Fruit fly (Drosophila melanogaster) whole organism, prepupa: Measurements from ENCODE around the gene CG4161.

ENCODE experiments used
- CG10669 ChIP-seq: fragments of 200-800 bp; sonication (Bioruptor generic); optimal IDR thresholded peaks from 3 replicates; lab custom pipeline; 2018; ENCODE audit warnings: missing biosample characterization, mild to moderate bottlenecking, missing genetic modification characterization, moderate library complexity
- CG32006 ChIP-seq: fragments of 200-800 bp; sonication (Bioruptor generic); optimal IDR thresholded peaks from 3 replicates; lab custom pipeline; 2017; ENCODE audit warnings: missing biosample characterization, mild to moderate bottlenecking, missing genetic modification characterization
- CG3919 ChIP-seq: fragments of 200-800 bp; sonication (Bioruptor generic); optimal IDR thresholded peaks from 3 replicates; lab custom pipeline; 2016; ENCODE audit warnings: missing biosample characterization, missing genetic modification characterization
- CG4318 ChIP-seq: fragments of 200-800 bp; sonication (Bioruptor generic); optimal IDR thresholded peaks from 3 replicates; lab custom pipeline; 2017; ENCODE audit warnings: missing biosample characterization, mild to moderate bottlenecking, missing genetic modification characterization
- CG6792 ChIP-seq: fragments of 200-800 bp; sonication (Bioruptor generic); optimal IDR thresholded peaks from 3 replicates; lab custom pipeline; 2016; ENCODE audit warnings: missing biosample characterization, missing genetic modification characterization
- CG8319 ChIP-seq: fragments of 200-800 bp; sonication (Bioruptor generic); optimal IDR thresholded peaks from 3 replicates; lab custom pipeline; 2016; ENCODE audit warnings: missing biosample characterization, missing genetic modification characterization
- CG8632 ChIP-seq: fragments of 200-800 bp; sonication (Bioruptor generic); optimal IDR thresholded peaks from 3 replicates; lab custom pipeline; 2016; ENCODE audit warnings: missing biosample characterization, missing genetic modification characterization
- Ets21C ChIP-seq: fragments of 200-800 bp; sonication (Bioruptor generic); optimal IDR thresholded peaks from 3 replicates; lab custom pipeline; 2016; ENCODE audit warnings: missing biosample characterization, missing genetic modification characterization
- Gug ChIP-seq: fragments of 200-800 bp; sonication (Bioruptor generic); IDR thresholded peaks from 2 replicates; pipeline ENCODE4 v1.3.6; 2022; ENCODE audit warnings: missing biosample characterization, missing genetic modification characterization
- Hr4 ChIP-seq: fragments of 200-800 bp; sonication (Bioruptor generic); optimal IDR thresholded peaks from 3 replicates; lab custom pipeline; 2016; ENCODE audit warnings: missing biosample characterization, missing genetic modification characterization
- Met ChIP-seq: fragments of 200-800 bp; sonication (Bioruptor generic); optimal IDR thresholded peaks from 3 replicates; lab custom pipeline; 2016; ENCODE audit warnings: missing biosample characterization, missing genetic modification characterization
- Sox14 ChIP-seq: fragments of 200-800 bp; sonication (Bioruptor generic); optimal IDR thresholded peaks from 3 replicates; lab custom pipeline; 2016; ENCODE audit warnings: missing biosample characterization, missing genetic modification characterization
- Sox15 ChIP-seq: fragments of 200-800 bp; sonication (Bioruptor generic); optimal IDR thresholded peaks from 3 replicates; lab custom pipeline; 2016; ENCODE audit warnings: missing biosample characterization, missing genetic modification characterization
- dac ChIP-seq: fragments of 200-800 bp; sonication (Bioruptor generic); optimal IDR thresholded peaks from 2 replicates; lab custom pipeline; 2017; ENCODE audit warnings: missing biosample characterization, mild to moderate bottlenecking, missing genetic modification characterization
- fkh ChIP-seq: fragments of 200-800 bp; sonication (Bioruptor generic); optimal IDR thresholded peaks from 3 replicates; lab custom pipeline; 2017; ENCODE audit warnings: missing biosample characterization, mild to moderate bottlenecking, missing genetic modification characterization, moderate library complexity
- svp ChIP-seq: fragments of 200-800 bp; sonication (Bioruptor generic); peaks from one replicate; lab custom pipeline; 2016; ENCODE audit warnings: missing biosample characterization, missing genetic modification characterization
- topi ChIP-seq: fragments of 200-800 bp; sonication (Bioruptor generic); optimal IDR thresholded peaks from 3 replicates; lab custom pipeline; 2016; ENCODE audit warnings: missing biosample characterization, missing genetic modification characterization

CG4161 gene

DNA sequence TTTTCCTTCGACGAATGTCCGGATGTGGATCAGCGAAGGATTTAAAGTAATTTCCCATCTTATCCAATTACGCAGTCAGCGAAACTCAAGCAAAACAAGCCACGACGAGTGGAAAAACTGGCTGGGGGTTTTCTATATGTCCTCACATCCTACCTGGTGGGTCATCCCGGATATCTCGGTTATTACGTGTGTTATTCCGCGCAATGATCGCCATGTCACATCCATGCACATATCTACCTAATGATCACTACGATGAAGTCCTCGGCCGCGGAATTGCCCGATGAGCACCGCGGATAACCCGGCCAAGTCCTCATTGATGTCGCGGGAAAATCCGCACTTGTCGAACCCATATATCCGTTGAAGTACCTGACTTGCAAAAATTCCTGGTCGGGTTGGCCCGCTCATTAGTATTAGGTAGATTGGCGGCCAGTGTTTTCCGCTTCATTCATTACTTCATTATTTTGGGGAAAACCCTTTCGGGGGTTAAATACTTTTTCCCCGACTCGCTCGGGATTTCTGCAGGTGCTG lies 46.6 kb downstream of the CG4161 start:
- TF ChIP-seq CG4318 (GFP tag; lab: Kevin White, UChicago) (no peak), CG32006 (no peak), Met (GFP tag; lab: Kevin White, UChicago) (no peak), CG10669 (no peak), fkh (GFP tag; lab: Kevin White, UChicago) (no peak), svp (GFP tag; lab: Kevin White, UChicago) (peak; percentile 6), Ets21C (no peak)
- TF ChIP-seq, all 60 proteins: peak for 1

DNA sequence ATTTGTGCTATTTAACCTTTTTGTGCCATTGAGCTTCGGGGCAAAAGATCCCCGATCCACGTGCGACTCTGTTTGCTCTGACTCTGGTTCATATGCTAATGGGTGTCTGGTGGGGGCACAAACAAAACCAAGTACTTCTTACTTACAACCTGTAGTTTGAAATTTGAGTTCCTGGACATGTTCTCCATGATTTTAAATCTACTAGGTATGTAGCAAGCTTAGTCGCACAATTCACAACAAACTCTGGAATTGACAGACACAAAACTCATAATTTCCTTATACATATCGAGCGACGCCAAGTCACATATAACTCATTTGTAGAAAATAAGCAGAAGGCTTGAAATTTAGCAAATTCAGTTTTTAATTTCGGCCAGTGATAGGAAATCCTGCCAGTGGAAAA lies 51.3 kb downstream of the CG4161 start, which contains the start of gene Tim17b2:
TSS of gene Tim17b2 (plus strand) at position 301 of the 400 bp plus-strand sequence.
- TF ChIP-seq CG8632 (GFP tag; lab: Kevin White, UChicago) (no peak), dac (GFP tag; lab: Kevin White, UChicago) (no peak), Gug (GFP tag; lab: Robert Waterston, UW) (no peak), Sox15 (GFP tag; lab: Kevin White, UChicago) (no peak), CG8319 (GFP tag; lab: Kevin White, UChicago) (no peak), Hr4 (GFP tag; lab: Kevin White, UChicago) (no peak), CG3919 (GFP tag; lab: Kevin White, UChicago) (no peak), Sox14 (no peak), svp (GFP tag; lab: Kevin White, UChicago) (no peak), CG6792 (GFP tag; lab: Kevin White, UChicago) (no peak), CG32006 (no peak), topi (GFP tag; lab: Kevin White, UChicago) (no peak)
